Fruit fly (Drosophila melanogaster) whole organism, embryonic: ENCODE data around the gene Pp1-87B.
A peak's percentile ranks its signal among the peaks of the same experiment; 100 is the strongest.

ENCODE experiments used
- Adf1 ChIP-seq: fragments of 200-800 bp; sonication (Bioruptor generic); IDR thresholded peaks from 2 replicates; pipeline ENCODE4 v1.3.6; 2022; ENCODE audit warnings: missing biosample characterization, missing genetic modification characterization
- Awh ChIP-seq: fragments of 200-800 bp; sonication (Bioruptor generic); IDR thresholded peaks from 2 replicates; pipeline ENCODE4, ENCODE4 v1.3.6; 2022; ENCODE audit warnings: missing biosample characterization, missing genetic modification characterization
- CG10267 ChIP-seq: fragments of 200-800 bp; sonication (Bioruptor generic); optimal IDR thresholded peaks from 2 replicates; lab custom pipeline; 2018; ENCODE audit warnings: missing biosample characterization, mild to moderate bottlenecking, missing genetic modification characterization, moderate library complexity
- CG13123 ChIP-seq: fragments of 200-800 bp; sonication (Bioruptor generic); optimal IDR thresholded peaks from 2 replicates; lab custom pipeline; 2016; ENCODE audit warnings: missing biosample characterization, missing genetic modification characterization
- CG17568 ChIP-seq: fragments of 200-800 bp; sonication (Bioruptor generic); optimal IDR thresholded peaks from 2 replicates; lab custom pipeline; 2018; ENCODE audit warnings: missing biosample characterization, mild to moderate bottlenecking, missing genetic modification characterization, moderate library complexity
- CG18011 ChIP-seq: fragments of 200-800 bp; sonication (Bioruptor generic); optimal IDR thresholded peaks from 2 replicates; lab custom pipeline; 2017; ENCODE audit warnings: missing biosample characterization, missing genetic modification characterization, mild to moderate bottlenecking, moderate library complexity, missing genotype
- CG8924 ChIP-seq: fragments of 200-800 bp; optimal IDR thresholded peaks from 3 replicates; lab custom pipeline; 2019; ENCODE audit warnings: missing biosample characterization, mild to moderate bottlenecking, missing genetic modification characterization, moderate library complexity
- D19B ChIP-seq: fragments of 200-800 bp; sonication (Bioruptor generic); optimal IDR thresholded peaks from 2 replicates; lab custom pipeline; 2017; ENCODE audit warnings: missing biosample characterization, mild to moderate bottlenecking, missing genetic modification characterization
- Hr39 ChIP-seq: fragments of >200 bp; optimal IDR thresholded peaks from 2 replicates; lab custom pipeline; 2017
- Lhr ChIP-seq: fragments of 200-800 bp; sonication (Bioruptor generic); optimal IDR thresholded peaks from 3 replicates; lab custom pipeline; 2017; ENCODE audit warnings: mild to moderate bottlenecking, missing biosample characterization, missing genetic modification reagents, missing genetic modification characterization
- amos ChIP-seq: fragments of 200-800 bp; sonication (Bioruptor generic); IDR thresholded peaks from 2 replicates; pipeline ENCODE4 v1.3.6; 2022; ENCODE audit warnings: missing biosample characterization, missing genetic modification characterization; ENCODE audit not compliant: partially characterized antibody
- cg ChIP-seq: fragments of 200-800 bp; sonication (Bioruptor generic); optimal IDR thresholded peaks from 3 replicates; lab custom pipeline; 2019; ENCODE audit warnings: missing biosample characterization, mild to moderate bottlenecking, missing genetic modification characterization, moderate library complexity
- exex ChIP-seq: fragments of 200-800 bp; sonication (Bioruptor generic); optimal IDR thresholded peaks from 4 replicates; lab custom pipeline; 2018; ENCODE audit warnings: missing biosample characterization, mild to moderate bottlenecking, missing genetic modification characterization, moderate library complexity
- ham ChIP-seq: fragments of 200-800 bp; sonication (Bioruptor generic); IDR thresholded peaks from 2 replicates; pipeline ENCODE4 v1.3.6; 2022; ENCODE audit warnings: missing biosample characterization, missing genetic modification characterization
- lbe ChIP-seq: fragments of 200-800 bp; sonication (Bioruptor generic); optimal IDR thresholded peaks from 2 replicates; lab custom pipeline; 2016; ENCODE audit warnings: missing biosample characterization, mild to moderate bottlenecking, missing genetic modification characterization
- ro ChIP-seq: fragments of 200-800 bp; sonication (Bioruptor generic); IDR thresholded peaks from 2 replicates; pipeline ENCODE4 v1.3.6; 2022; ENCODE audit warnings: missing biosample characterization, missing genetic modification characterization
- stwl ChIP-seq: fragments of 200-800 bp; sonication (Bioruptor generic); optimal IDR thresholded peaks from 3 replicates; lab custom pipeline; 2018; ENCODE audit warnings: missing biosample characterization, mild to moderate bottlenecking, missing genetic modification characterization, moderate library complexity
- zfh2 ChIP-seq: fragments of 200-800 bp; sonication (Bioruptor generic); optimal IDR thresholded peaks from 2 replicates; lab custom pipeline; 2016; ENCODE audit warnings: missing biosample characterization, missing genetic modification characterization

The Pp1-87B gene

DNA sequence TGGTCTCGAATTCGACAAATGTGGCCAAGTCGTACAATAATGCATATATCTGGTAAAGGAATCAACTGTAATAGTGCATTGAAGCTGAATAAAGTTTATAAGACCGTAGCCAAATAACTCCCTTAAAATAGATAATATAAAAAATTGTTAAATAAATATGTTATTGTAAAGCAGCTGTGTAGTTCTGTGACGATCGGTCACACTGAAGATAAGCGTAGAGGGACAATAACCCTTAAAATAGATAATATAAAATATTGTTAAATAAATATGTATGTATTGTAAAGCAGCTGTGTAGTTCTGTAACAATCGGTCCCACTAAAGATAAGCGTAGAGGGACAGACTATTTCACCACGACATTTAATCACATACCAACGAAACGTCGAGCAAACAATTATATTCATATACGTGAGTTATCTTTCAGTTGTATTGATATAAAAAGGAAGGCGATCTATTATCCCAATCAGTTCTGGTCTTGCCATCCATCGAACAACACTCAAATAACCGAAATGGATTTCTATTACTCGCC, 50.4 kb downstream of the Pp1-87B start, which contains the start of gene GstD5:
Gene GstD5 (plus strand): TSS at position 476 of the 526 bp plus-strand sequence.
- peak; percentile 5 for TF ChIP-seq CG10267 (tag; lab: Kevin White, UChicago)
- no peak for TF ChIP-seq Adf1 (GFP tag; lab: Robert Waterston, UW)
- peak; percentile 62 for TF ChIP-seq exex
- no peak for TF ChIP-seq CG18011 (GFP tag; lab: Kevin White, UChicago)
- TF ChIP-seq D19B (GFP tag; lab: Kevin White, UChicago), result no peak
- TF ChIP-seq CG8924 (tag; lab: Kevin White, UChicago), result peak; percentile 2
- peak; percentile 98 for TF ChIP-seq stwl
- no peak for TF ChIP-seq Awh (GFP tag; lab: Robert Waterston, UW)
- no peak for TF ChIP-seq CG17568 (GFP tag; lab: Kevin White, UChicago)
- no peak for TF ChIP-seq ro (GFP tag; lab: Robert Waterston, UW)
- TF ChIP-seq amos (GFP tag; lab: Robert Waterston, UW), result 0 out of 2 replicates have a peak, but pooled peaks have one; percentile 8
- no peak for TF ChIP-seq Lhr (GFP tag; lab: Kevin White, UChicago)
- TF ChIP-seq cg (GFP tag; lab: Kevin White, UChicago), result peak; percentile 10
- no peak for TF ChIP-seq lbe (GFP tag; lab: Kevin White, UChicago)
- no peak for TF ChIP-seq CG13123 (GFP tag; lab: Kevin White, UChicago)
- TF ChIP-seq zfh2 (GFP tag; lab: Kevin White, UChicago), result no peak
- TF ChIP-seq Hr39, result no peak

dm6 chr3R:12373800-12374199, 51.9 kb downstream of the Pp1-87B start, which contains the start of gene GstD4:
Gene GstD4 (plus strand): TSS chr3R:12374100.
- TF ChIP-seq exex (peak; percentile 23), ham (GFP tag; lab: Robert Waterston, UW) (no peak)
